Fruit fly (Drosophila melanogaster) whole organism, pupa: ENCODE data around the gene CG32713.

Source experiments
- CG10348 ChIP-seq: fragments of 200-800 bp; sonication (Bioruptor generic); IDR thresholded peaks from 2 replicates; pipeline ENCODE4 v1.3.6; 2022; ENCODE audit warnings: missing biosample characterization, missing genetic modification characterization
- CG12605 ChIP-seq: fragments of 200-800 bp; sonication (Bioruptor generic); IDR thresholded peaks from 2 replicates; pipeline ENCODE4 v1.3.6; 2022; ENCODE audit warnings: missing biosample characterization, missing genetic modification characterization
- CG13204 ChIP-seq: fragments of 200-800 bp; sonication (Bioruptor generic); optimal IDR thresholded peaks from 2 replicates; lab custom pipeline; 2018; ENCODE audit warnings: missing biosample characterization, mild to moderate bottlenecking, missing genetic modification characterization, moderate library complexity
- CG14655 ChIP-seq: fragments of 200-800 bp; sonication (Bioruptor generic); optimal IDR thresholded peaks from 3 replicates; lab custom pipeline; 2017; ENCODE audit warnings: mild to moderate bottlenecking, missing biosample characterization, missing genetic modification reagents, missing genetic modification characterization
- CG15710 ChIP-seq: fragments of 200-800 bp; sonication (Bioruptor generic); optimal IDR thresholded peaks from 2 replicates; lab custom pipeline; 2018; ENCODE audit warnings: missing biosample characterization, mild to moderate bottlenecking, missing genetic modification characterization, moderate library complexity
- CG17806 ChIP-seq: fragments of 200-800 bp; sonication (Bioruptor generic); optimal IDR thresholded peaks from 2 replicates; lab custom pipeline; 2018; ENCODE audit warnings: missing biosample characterization, mild to moderate bottlenecking, missing genetic modification characterization, moderate library complexity
- CG32121 ChIP-seq: fragments of 200-800 bp; sonication (Bioruptor generic); IDR thresholded peaks from 2 replicates; pipeline ENCODE4 v1.3.6; 2022; ENCODE audit warnings: missing biosample characterization, missing genetic modification characterization
- CG34367 ChIP-seq: fragments of 200-800 bp; sonication (Bioruptor generic); optimal IDR thresholded peaks from 2 replicates; lab custom pipeline; 2018; ENCODE audit warnings: missing biosample characterization, mild to moderate bottlenecking, missing genetic modification characterization
- CG4496 ChIP-seq: fragments of 200-800 bp; sonication (Bioruptor generic); IDR thresholded peaks from 3 replicates; pipeline ENCODE4 v1.3.6; 2022; ENCODE audit warnings: missing biosample characterization, missing genetic modification characterization
- CG8159 ChIP-seq: fragments of 200-800 bp; sonication (Bioruptor generic); optimal IDR thresholded peaks from 3 replicates; lab custom pipeline; 2018; ENCODE audit warnings: missing biosample characterization, mild to moderate bottlenecking, missing genetic modification characterization, moderate library complexity
- CG8301 ChIP-seq: fragments of 200-800 bp; sonication (Bioruptor generic); optimal IDR thresholded peaks from 2 replicates; lab custom pipeline; 2018; ENCODE audit warnings: missing biosample characterization, mild to moderate bottlenecking, missing genetic modification characterization
- CG9948 ChIP-seq: fragments of 200-800 bp; sonication (Bioruptor generic); optimal IDR thresholded peaks from 2 replicates; lab custom pipeline; 2018; ENCODE audit warnings: missing biosample characterization, mild to moderate bottlenecking, missing genetic modification characterization, moderate library complexity
- D1 ChIP-seq: fragments of 200-800 bp; sonication (Bioruptor generic); optimal IDR thresholded peaks from 2 replicates; lab custom pipeline; 2018; ENCODE audit warnings: missing biosample characterization, mild to moderate bottlenecking, missing genetic modification characterization, moderate library complexity
- EcR ChIP-seq: fragments of 200-800 bp; sonication (Bioruptor generic); optimal IDR thresholded peaks from 3 replicates; lab custom pipeline; 2019; ENCODE audit warnings: missing biosample characterization, missing genetic modification characterization, mild to moderate bottlenecking, moderate library complexity, missing genetic modification reagents
- Ets98B ChIP-seq: fragments of 200-800 bp; sonication (Bioruptor generic); IDR thresholded peaks from 2 replicates; pipeline ENCODE4 v1.3.6; 2022; ENCODE audit warnings: missing biosample characterization, missing genetic modification characterization
- Pif1A ChIP-seq: fragments of 200-800 bp; sonication (Bioruptor generic); optimal IDR thresholded peaks from 3 replicates; lab custom pipeline; 2016; ENCODE audit warnings: missing biosample characterization, missing genetic modification characterization
- Pif1B ChIP-seq: fragments of 200-800 bp; sonication (Bioruptor generic); optimal IDR thresholded peaks from 3 replicates; lab custom pipeline; 2016; ENCODE audit warnings: missing biosample characterization, missing genetic modification characterization
- Snoo ChIP-seq: fragments of 200-800 bp; sonication (Bioruptor generic); optimal IDR thresholded peaks from 3 replicates; lab custom pipeline; 2017; ENCODE audit warnings: missing biosample characterization, mild to moderate bottlenecking, missing genetic modification characterization, inconsistent platforms
- fd96Ca ChIP-seq: fragments of 200-800 bp; sonication (Bioruptor generic); IDR thresholded peaks from 3 replicates; pipeline ENCODE4 v1.3.6; 2022; ENCODE audit warnings: missing biosample characterization, missing genetic modification characterization
- gl ChIP-seq: fragments of 200-800 bp; sonication (Bioruptor generic); optimal IDR thresholded peaks from 2 replicates; lab custom pipeline; 2018; ENCODE audit warnings: missing biosample characterization, mild to moderate bottlenecking, missing genetic modification characterization
- rn ChIP-seq: fragments of 200-800 bp; sonication (Bioruptor generic); IDR thresholded peaks from 2 replicates; pipeline ENCODE4 v1.3.6; 2022; ENCODE audit warnings: missing biosample characterization, missing genetic modification characterization

CG32713 gene

DNA sequence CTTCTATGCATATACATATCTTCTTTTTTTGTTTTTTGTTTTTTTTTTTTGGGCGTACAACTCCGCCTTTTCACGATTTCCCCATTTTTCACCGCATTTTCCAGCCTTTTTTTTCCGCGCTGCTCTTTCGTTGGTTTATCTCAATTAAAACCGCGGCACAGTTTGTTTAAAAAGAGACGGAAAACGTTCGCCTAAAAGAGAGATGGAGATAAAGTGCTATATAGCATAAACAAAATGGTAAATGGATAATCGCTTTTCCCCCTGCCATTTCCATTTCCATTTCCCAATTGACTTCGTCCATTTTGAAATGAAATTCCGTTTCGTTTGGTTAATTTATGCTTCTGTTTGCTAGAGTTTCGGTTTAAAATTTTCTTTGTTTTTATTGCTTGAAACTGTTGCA lies 10.3 kb downstream of the CG32713 start:
- TF ChIP-seq CG12605 (GFP tag; lab: Robert Waterston, UW) (no peak), Ets98B (GFP tag; lab: Robert Waterston, UW) (no peak), D1 (tag; lab: Kevin White, UChicago) (no peak), CG17806 (tag; lab: Kevin White, UChicago) (no peak), CG9948 (tag; lab: Kevin White, UChicago) (no peak)

DNA sequence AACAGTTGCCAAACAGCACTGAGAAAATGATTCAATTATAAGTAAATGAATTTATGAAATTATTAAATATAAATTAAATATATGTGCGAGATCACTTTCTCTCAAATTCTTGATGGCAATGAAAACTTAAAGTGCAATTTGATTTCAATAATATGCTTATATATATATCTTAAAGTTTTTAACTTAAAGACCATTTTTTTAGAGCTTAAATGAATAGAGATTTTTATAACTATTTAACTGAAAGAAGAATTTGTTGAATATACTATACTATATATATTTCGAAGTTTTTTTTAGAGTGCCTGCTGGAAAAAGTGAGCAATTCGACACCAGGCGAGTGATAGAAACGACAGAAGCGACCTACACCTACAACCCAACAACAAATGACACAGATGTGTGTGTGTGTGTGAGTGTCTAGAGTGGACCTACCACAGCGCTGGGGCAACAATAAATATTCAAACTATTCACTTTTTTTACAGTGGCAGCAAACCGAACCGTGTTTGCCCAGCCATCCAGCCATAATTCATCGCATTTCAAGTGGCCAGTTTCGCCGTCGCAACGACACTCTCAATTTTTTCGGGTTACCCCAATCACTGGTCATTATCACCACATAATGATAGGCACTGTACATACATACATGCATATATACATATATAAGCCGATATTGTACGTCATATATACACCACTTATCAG lies 12.4 kb downstream of the CG32713 start:
- TF ChIP-seq CG8159 (tag; lab: Kevin White, UChicago) (peak; percentile 33), CG10348 (GFP tag; lab: Robert Waterston, UW) (no peak)
- TF ChIP-seq, all 21 proteins: peak for 1

dm6 chrX:8444279-8444678 lies 13.2 kb downstream of the CG32713 start:
- no peak for TF ChIP-seq CG9948 (tag; lab: Kevin White, UChicago)
- no peak for TF ChIP-seq CG8159 (tag; lab: Kevin White, UChicago)
- no peak for TF ChIP-seq gl
- TF ChIP-seq CG32121 (GFP tag; lab: Robert Waterston, UW) = no peak
- TF ChIP-seq CG13204 (GFP tag; lab: Kevin White, UChicago) = no peak
- no peak for TF ChIP-seq D1 (tag; lab: Kevin White, UChicago)
- TF ChIP-seq rn (GFP tag; lab: Robert Waterston, UW) = no peak
- TF ChIP-seq CG14655 (GFP tag; lab: Kevin White, UChicago) = no peak
- TF ChIP-seq CG12605 (GFP tag; lab: Robert Waterston, UW) = no peak
- TF ChIP-seq CG8301 = no peak
- no peak for TF ChIP-seq CG4496 (GFP tag; lab: Robert Waterston, UW)
- TF ChIP-seq Pif1A (GFP tag; lab: Kevin White, UChicago) = no peak
- TF ChIP-seq Snoo (tag; lab: Kevin White, UChicago) = no peak
- TF ChIP-seq CG17806 (tag; lab: Kevin White, UChicago) = no peak
- no peak for TF ChIP-seq EcR (GFP tag; lab: Kevin White, UChicago)
- no peak for TF ChIP-seq Ets98B (GFP tag; lab: Robert Waterston, UW)
- TF ChIP-seq CG10348 (GFP tag; lab: Robert Waterston, UW) = no peak
- no peak for TF ChIP-seq fd96Ca
- TF ChIP-seq, all 21 proteins: peak for 0

DNA sequence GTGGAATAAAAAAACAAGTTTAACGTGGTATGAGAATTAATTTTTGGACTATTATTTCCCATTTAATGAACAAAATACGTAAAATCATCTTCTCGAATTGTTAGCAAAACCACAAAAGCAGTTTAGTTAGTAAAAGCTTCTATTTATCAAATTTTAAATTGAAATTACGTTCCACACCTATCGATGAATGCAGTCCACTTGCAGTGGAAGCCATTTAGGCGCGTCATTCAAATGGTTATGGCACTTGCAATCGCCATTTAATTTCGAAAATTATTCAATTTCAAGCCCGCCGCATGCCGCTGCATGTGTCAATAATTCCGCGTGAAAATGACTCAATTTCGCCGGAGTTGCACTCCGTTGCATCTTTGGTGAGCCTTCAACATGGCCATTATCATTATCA lies 14.5 kb downstream of the CG32713 start:
- TF ChIP-seq gl (no peak), CG32121 (GFP tag; lab: Robert Waterston, UW) (no peak), D1 (tag; lab: Kevin White, UChicago) (no peak), CG8159 (tag; lab: Kevin White, UChicago) (no peak), CG34367 (tag; lab: Kevin White, UChicago) (no peak), Pif1A (GFP tag; lab: Kevin White, UChicago) (no peak), fd96Ca (no peak), CG12605 (GFP tag; lab: Robert Waterston, UW) (no peak), CG14655 (GFP tag; lab: Kevin White, UChicago) (no peak), CG15710 (no peak), rn (GFP tag; lab: Robert Waterston, UW) (no peak), CG17806 (tag; lab: Kevin White, UChicago) (no peak), CG8301 (no peak), EcR (GFP tag; lab: Kevin White, UChicago) (no peak), CG9948 (tag; lab: Kevin White, UChicago) (no peak), CG4496 (GFP tag; lab: Robert Waterston, UW) (no peak), Ets98B (GFP tag; lab: Robert Waterston, UW) (no peak), Snoo (tag; lab: Kevin White, UChicago) (no peak)

DNA sequence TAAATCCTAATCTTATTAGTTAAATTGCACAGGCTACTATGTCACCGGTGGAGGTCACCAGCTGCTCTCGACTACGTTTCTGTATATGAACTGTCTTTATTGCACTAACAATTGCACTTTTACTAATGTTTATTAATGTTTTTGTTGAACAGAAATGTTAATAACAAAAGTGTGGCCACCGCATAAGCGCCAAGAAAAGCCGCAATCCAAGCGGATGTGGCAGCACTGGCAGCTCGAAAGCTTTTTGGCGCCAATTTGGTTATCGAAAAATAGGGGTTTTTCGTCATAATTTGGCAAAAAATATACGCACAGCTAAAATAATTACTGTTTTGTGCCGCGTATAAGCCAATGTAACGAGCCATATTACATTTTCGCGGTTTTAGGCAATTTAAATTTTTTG lies 15.3 kb downstream of the CG32713 start, which contains the start of gene CG12123:
CG12123 (minus strand) TSS at position 188 of the 400 bp plus-strand sequence.
- TF ChIP-seq Pif1A (GFP tag; lab: Kevin White, UChicago) (no peak), Snoo (tag; lab: Kevin White, UChicago) (no peak), fd96Ca (no peak), CG10348 (GFP tag; lab: Robert Waterston, UW) (no peak), CG14655 (GFP tag; lab: Kevin White, UChicago) (no peak), CG8301 (no peak), rn (GFP tag; lab: Robert Waterston, UW) (no peak), CG34367 (tag; lab: Kevin White, UChicago) (no peak), Pif1B (GFP tag; lab: Kevin White, UChicago) (no peak), Ets98B (GFP tag; lab: Robert Waterston, UW) (no peak)

dm6 chrX:8437285-8438110 lies 19.9 kb downstream of the CG32713 start, which contains the start of gene Miga:
Gene Miga, minus strand, starts transcription at chrX:8437820.
- TF ChIP-seq CG8159 (tag; lab: Kevin White, UChicago) = no peak
- TF ChIP-seq CG4496 (GFP tag; lab: Robert Waterston, UW) = 0 out of 3 replicates have a peak, but pooled peaks have one; percentile 40
- TF ChIP-seq EcR (GFP tag; lab: Kevin White, UChicago) = peak; percentile 92
- no peak for TF ChIP-seq CG13204 (GFP tag; lab: Kevin White, UChicago)
- no peak for TF ChIP-seq CG34367 (tag; lab: Kevin White, UChicago)
- no peak for TF ChIP-seq CG17806 (tag; lab: Kevin White, UChicago)
- TF ChIP-seq D1 (tag; lab: Kevin White, UChicago) = no peak
- no peak for TF ChIP-seq CG12605 (GFP tag; lab: Robert Waterston, UW)
- TF ChIP-seq CG14655 (GFP tag; lab: Kevin White, UChicago) = no peak
- TF ChIP-seq Snoo (tag; lab: Kevin White, UChicago) = no peak
- TF ChIP-seq CG32121 (GFP tag; lab: Robert Waterston, UW) = peak; percentile 32; the same call in 1 of the 2 replicates
- TF ChIP-seq fd96Ca = no peak
- no peak for TF ChIP-seq CG10348 (GFP tag; lab: Robert Waterston, UW)
- TF ChIP-seq rn (GFP tag; lab: Robert Waterston, UW) = no peak
- peak; percentile 11; the same call in 1 of the 2 replicates for TF ChIP-seq Ets98B (GFP tag; lab: Robert Waterston, UW)
- TF ChIP-seq Pif1B (GFP tag; lab: Kevin White, UChicago) = peak; percentile 36
- TF ChIP-seq CG9948 (tag; lab: Kevin White, UChicago) = no peak
- peak; percentile 2 for TF ChIP-seq CG8301
- TF ChIP-seq Pif1A (GFP tag; lab: Kevin White, UChicago) = no peak
- TF ChIP-seq gl = no peak
